Fruit fly (Drosophila melanogaster) whole organism, embryonic: ENCODE measurements around the gene CG6733.

Experiments used
- CG14050 ChIP-seq: fragments of 200-800 bp; sonication (Bioruptor generic); IDR thresholded peaks from 3 replicates; pipeline ENCODE4 v1.3.6; 2022; ENCODE audit warnings: missing biosample characterization, missing genetic modification characterization
- CG15011 ChIP-seq: fragments of 200-800 bp; sonication (Bioruptor generic); optimal IDR thresholded peaks from 3 replicates; lab custom pipeline; 2018; ENCODE audit warnings: missing biosample characterization, mild to moderate bottlenecking, missing genetic modification characterization
- CG30020 ChIP-seq: fragments of 200-800 bp; optimal IDR thresholded peaks from 2 replicates; lab custom pipeline; 2019; ENCODE audit warnings: missing biosample characterization, mild to moderate bottlenecking, missing genetic modification characterization, moderate library complexity
- CG3995 ChIP-seq: fragments of 200-800 bp; sonication (Bioruptor generic); optimal IDR thresholded peaks from 3 replicates; lab custom pipeline; 2016; ENCODE audit warnings: missing biosample characterization, missing genetic modification characterization
- CG4730 ChIP-seq: fragments of 200-800 bp; sonication (Bioruptor generic); IDR thresholded peaks from 2 replicates; pipeline ENCODE4 v1.3.6; 2022; ENCODE audit warnings: missing biosample characterization, missing genetic modification characterization
- CG6272 ChIP-seq: fragments of 200-800 bp; sonication (Bioruptor generic); IDR thresholded peaks from 2 replicates; pipeline ENCODE4 v1.3.6; 2022; ENCODE audit warnings: missing biosample characterization, missing genetic modification characterization
- CG8281 ChIP-seq: fragments of 200-800 bp; sonication (Bioruptor generic); optimal IDR thresholded peaks from 2 replicates; lab custom pipeline; 2018; ENCODE audit warnings: missing biosample characterization, mild to moderate bottlenecking, missing genetic modification characterization, moderate library complexity
- CG8478 ChIP-seq: fragments of >200 bp; optimal IDR thresholded peaks from 2 replicates; lab custom pipeline; 2018
- Chrac-16 ChIP-seq: fragments of 200-800 bp; sonication (Bioruptor generic); optimal IDR thresholded peaks from 3 replicates; lab custom pipeline; 2016; ENCODE audit warnings: missing biosample characterization, missing genetic modification characterization
- Optix ChIP-seq: fragments of 200-800 bp; sonication (Bioruptor generic); IDR thresholded peaks from 3 replicates; pipeline ENCODE4 v1.3.6; 2022; ENCODE audit warnings: missing biosample characterization, missing genetic modification characterization
- kah ChIP-seq: fragments of 200-800 bp; sonication (Bioruptor generic); optimal IDR thresholded peaks from 2 replicates; lab custom pipeline; 2018; ENCODE audit warnings: missing biosample characterization, mild to moderate bottlenecking, missing genetic modification characterization
- sima ChIP-seq: fragments of 200-800 bp; sonication (Bioruptor generic); optimal IDR thresholded peaks from 2 replicates; lab custom pipeline; 2016; ENCODE audit warnings: missing biosample characterization, missing genetic modification characterization
- slou ChIP-seq: fragments of 200-800 bp; sonication (Bioruptor generic); optimal IDR thresholded peaks from 3 replicates; lab custom pipeline; 2016; ENCODE audit warnings: missing biosample characterization, missing genetic modification characterization

- TF ChIP-seq CG8281 (tag; lab: Kevin White, UChicago) (no peak), CG3995 (GFP tag; lab: Kevin White, UChicago) (no peak), CG30020 (tag; lab: Kevin White, UChicago) (no peak), CG8478 (lab: Kevin White, UChicago) (no peak), CG6272 (GFP tag; lab: Robert Waterston, UW) (no peak), CG14050 (GFP tag; lab: Robert Waterston, UW) (no peak), slou (no peak), Optix (GFP tag; lab: Robert Waterston, UW) (no peak), sima (GFP tag; lab: Kevin White, UChicago) (no peak), CG15011 (GFP tag; lab: Kevin White, UChicago) (no peak), CG4730 (no peak), Chrac-16 (GFP tag; lab: Kevin White, UChicago) (no peak), kah (GFP tag; lab: Kevin White, UChicago) (no peak)
These were observed 49.5 kb downstream of the CG6733 start for dm6 chr3R:23147058-23147457.
